Fruit fly (Drosophila melanogaster): ENCODE data around the gene mth.

DNA sequence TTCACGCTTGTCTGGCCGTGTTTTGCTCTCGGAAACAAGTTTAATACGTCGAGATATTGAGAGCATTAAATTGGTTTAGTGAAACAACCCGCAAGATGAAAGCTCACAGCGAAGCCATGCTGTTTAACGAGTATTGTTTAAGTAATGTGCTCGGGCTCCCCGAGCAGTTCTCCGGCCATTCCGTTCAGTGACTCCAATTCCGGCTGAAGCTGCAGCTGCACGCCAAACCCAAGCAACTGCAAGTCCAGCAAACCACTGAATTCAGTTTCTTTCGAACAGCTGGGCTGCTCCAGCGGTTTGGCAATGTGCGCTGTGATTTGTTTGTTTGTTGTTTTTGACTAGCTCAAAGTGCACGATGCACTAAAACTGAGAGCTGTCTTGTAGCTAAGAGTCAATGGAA, 31.6 kb downstream of the mth start:
- TF ChIP-seq h (optimal IDR thresholded peaks at IDR 0.05): no peak
- TF ChIP-seq Sin3A (optimal IDR thresholded peaks at IDR 0.05): no peak
- TF ChIP-seq psq (optimal IDR thresholded peaks at IDR 0.05): no peak
- no peak for TF ChIP-seq ttk (optimal IDR thresholded peaks at IDR 0.05)
- TF ChIP-seq insv (optimal IDR thresholded peaks at IDR 0.05): no peak

All from Kc167 (cell line).